Fruit fly (Drosophila melanogaster): Measurements from ENCODE around the gene CG42594.
A peak's percentile ranks its signal among the peaks of the same experiment; 100 is the strongest.

Gene CG42594

DNA sequence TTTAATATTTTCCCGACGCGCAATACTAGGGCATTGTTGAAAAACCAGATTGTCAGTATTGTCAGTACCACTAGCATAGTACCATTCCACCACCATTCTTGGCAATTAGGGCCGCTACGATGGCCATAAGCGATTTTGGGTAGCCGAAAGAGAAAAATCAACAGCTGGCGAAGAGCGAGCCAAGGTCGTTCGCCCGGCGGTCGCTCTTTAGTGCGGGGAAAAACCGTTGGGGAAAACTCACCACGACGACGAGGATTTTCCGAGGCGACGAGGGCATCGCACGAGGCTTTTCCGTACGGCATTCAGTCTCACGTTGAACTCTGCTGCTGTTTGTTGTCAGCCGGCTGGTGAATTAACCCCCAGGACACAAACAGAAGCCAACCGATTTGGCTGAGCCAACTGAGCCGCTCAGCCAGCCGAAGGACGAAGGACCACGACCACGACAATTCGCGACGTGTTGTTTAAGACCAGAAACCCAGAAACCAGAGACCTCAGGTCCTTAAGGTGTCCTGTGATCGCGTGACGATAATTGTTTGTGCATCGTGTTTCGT, at the start of gene CG42594:
CG42594 (plus strand) TSS at position 286 of the 551 bp plus-strand sequence.
- no peak for TF ChIP-seq Sin3A (optimal IDR thresholded peaks at IDR 0.05)
- no peak for TF ChIP-seq h (optimal IDR thresholded peaks at IDR 0.05)
- TF ChIP-seq psq (optimal IDR thresholded peaks at IDR 0.05), result no peak
- no peak for TF ChIP-seq insv (optimal IDR thresholded peaks at IDR 0.05)
- TF ChIP-seq Myc (optimal IDR thresholded peaks at IDR 0.05), result no peak
- TF ChIP-seq ttk (optimal IDR thresholded peaks at IDR 0.05), result no peak

DNA sequence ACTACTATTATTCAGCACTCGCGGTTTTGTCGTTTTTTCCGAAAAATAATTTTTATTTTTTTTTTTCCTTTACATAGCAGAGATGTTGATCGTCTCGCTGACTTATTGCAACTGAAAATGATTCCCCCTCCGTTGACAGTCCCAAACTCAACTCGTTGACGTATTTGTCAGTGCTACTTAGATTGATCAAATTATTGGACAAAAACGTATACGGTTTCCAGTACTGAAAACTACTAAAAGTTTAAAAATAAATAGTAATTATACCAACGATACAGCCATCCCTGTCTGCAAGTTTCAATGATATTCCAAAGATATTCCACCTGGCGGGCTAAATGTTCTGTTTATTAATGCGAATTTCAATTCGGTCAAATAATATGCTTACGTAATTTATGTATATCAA, 35.9 kb upstream of the CG42594 start, which contains the start of gene CG2861:
CG2861 (minus strand) TSS at position 101 of the 400 bp plus-strand sequence.
- no peak for TF ChIP-seq psq (optimal IDR thresholded peaks at IDR 0.05)

DNA sequence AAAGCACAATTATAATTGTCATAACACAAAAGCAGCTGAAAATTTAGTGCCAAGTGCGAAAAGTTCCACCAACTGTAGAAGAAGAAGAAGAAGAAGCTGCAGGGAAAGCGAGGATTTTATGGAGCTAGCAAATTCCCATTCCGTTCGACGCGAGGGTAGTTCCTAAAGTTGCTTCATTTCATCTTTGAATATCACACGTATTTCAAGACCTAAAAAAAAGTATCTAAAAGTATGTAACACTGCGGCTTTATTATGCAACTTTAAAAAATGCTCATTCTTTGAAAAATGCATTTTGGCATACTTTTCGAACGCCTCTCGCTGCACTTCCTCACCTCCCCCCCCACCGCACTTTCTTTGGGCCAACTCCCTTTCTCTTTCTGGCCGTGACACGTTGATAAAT, 32.8 kb upstream of the CG42594 start:
- no peak for TF ChIP-seq ttk (optimal IDR thresholded peaks at IDR 0.05)
- TF ChIP-seq insv (optimal IDR thresholded peaks at IDR 0.05), result no peak
- no peak for TF ChIP-seq psq (optimal IDR thresholded peaks at IDR 0.05)
- TF ChIP-seq Myc (optimal IDR thresholded peaks at IDR 0.05), result no peak

DNA sequence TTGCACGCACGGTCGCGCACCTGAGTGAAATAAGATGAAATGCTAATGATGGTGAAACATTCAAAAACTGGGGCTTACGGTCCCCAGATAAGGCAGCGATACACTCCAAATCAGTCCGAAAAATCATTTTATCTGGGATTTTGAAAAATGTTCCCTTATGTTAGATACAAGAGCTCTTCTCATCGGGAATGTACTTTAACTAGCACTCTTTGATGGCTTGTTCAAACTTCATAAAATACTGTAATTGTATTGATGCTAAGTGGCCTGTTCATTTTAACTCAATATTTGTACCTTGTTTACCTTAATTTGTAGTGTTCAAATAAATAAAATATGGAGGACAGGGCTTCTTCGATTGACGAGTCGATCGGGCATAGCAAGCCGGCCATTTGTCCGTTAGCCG, 15.0 kb upstream of the CG42594 start, which contains the start of gene CG12682:
CG12682 (plus strand) TSS at position 301 of the 400 bp plus-strand sequence.
- TF ChIP-seq h (optimal IDR thresholded peaks at IDR 0.05) (no peak), Sin3A (optimal IDR thresholded peaks at IDR 0.05) (no peak), insv (optimal IDR thresholded peaks at IDR 0.05) (no peak), ttk (optimal IDR thresholded peaks at IDR 0.05) (no peak), psq (optimal IDR thresholded peaks at IDR 0.05) (no peak), Myc (optimal IDR thresholded peaks at IDR 0.05) (no peak)

DNA sequence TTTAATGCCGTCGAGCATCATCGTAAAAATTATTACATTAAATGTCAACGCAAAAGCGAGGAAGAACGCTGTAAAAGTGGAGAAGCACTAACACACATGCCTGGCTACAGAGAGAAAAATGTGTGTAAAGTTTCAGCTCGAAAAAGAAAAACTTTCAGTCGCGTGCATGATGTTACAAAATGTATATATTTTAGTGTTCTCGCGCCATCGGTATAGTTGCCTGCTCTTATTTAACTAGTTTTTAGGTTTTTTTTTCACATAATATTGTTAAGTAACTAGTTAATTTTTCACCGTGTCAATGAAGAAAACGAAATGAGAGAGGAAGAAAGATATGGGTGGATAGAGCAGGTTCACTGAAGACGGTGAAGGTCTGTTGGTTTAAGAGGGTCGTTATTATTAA, 8.7 kb downstream of the CG42594 start:
- TF ChIP-seq Sin3A (optimal IDR thresholded peaks at IDR 0.05) (no peak), Myc (optimal IDR thresholded peaks at IDR 0.05) (no peak), h (optimal IDR thresholded peaks at IDR 0.05) (no peak), insv (optimal IDR thresholded peaks at IDR 0.05) (no peak), psq (optimal IDR thresholded peaks at IDR 0.05) (no peak), ttk (optimal IDR thresholded peaks at IDR 0.05) (no peak)

DNA sequence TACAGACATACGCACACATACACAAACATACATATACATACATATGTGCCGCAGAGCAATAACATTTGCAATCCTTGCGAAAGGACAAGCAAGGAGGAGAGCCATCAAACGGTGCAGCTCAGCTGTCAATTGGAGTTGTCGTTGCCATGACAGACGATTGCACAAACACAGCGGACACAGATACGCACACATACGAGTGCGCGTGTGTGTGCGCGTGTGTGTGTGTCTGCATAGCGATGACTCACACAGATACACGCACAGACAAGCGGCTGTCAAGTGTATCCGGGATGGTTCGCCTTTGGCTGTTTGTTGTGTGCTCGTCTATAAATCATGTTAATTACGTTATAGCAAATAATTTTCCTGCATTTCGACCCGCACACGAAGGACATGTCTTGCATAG, 19.6 kb downstream of the CG42594 start:
- no peak for TF ChIP-seq insv (optimal IDR thresholded peaks at IDR 0.05)
- TF ChIP-seq ttk (optimal IDR thresholded peaks at IDR 0.05), result no peak
- TF ChIP-seq Myc (optimal IDR thresholded peaks at IDR 0.05), result no peak
- TF ChIP-seq Sin3A (optimal IDR thresholded peaks at IDR 0.05), result no peak
- no peak for TF ChIP-seq h (optimal IDR thresholded peaks at IDR 0.05)
- TF ChIP-seq psq (optimal IDR thresholded peaks at IDR 0.05), result no peak

DNA sequence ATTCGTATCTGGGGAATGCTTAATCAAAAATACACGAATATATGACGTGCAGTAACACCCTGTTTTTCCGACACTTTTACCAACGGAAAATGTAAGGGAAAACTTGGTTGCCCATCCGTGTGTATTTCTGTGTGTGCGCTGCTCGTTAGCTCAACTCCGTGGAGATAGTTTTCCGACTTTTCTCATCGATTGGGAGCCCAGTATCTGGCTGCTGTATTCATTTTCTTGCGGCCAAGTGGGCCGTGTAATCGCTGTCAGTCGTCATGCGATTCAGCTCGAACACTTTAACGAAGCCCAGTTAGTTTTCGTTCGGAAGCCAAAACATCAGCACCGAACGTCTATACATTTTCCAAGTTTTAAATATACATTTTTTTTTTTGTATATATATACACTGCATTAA, 34.7 kb downstream of the CG42594 start, which contains the start of gene boil:
boil (plus strand) TSS at position 301 of the 400 bp plus-strand sequence.
- TF ChIP-seq h (optimal IDR thresholded peaks at IDR 0.05), result no peak
- TF ChIP-seq insv (optimal IDR thresholded peaks at IDR 0.05), result no peak
- TF ChIP-seq ttk (optimal IDR thresholded peaks at IDR 0.05), result no peak
- TF ChIP-seq Sin3A (optimal IDR thresholded peaks at IDR 0.05), result no peak
- TF ChIP-seq Myc (optimal IDR thresholded peaks at IDR 0.05), result no peak
- no peak for TF ChIP-seq psq (optimal IDR thresholded peaks at IDR 0.05)

DNA sequence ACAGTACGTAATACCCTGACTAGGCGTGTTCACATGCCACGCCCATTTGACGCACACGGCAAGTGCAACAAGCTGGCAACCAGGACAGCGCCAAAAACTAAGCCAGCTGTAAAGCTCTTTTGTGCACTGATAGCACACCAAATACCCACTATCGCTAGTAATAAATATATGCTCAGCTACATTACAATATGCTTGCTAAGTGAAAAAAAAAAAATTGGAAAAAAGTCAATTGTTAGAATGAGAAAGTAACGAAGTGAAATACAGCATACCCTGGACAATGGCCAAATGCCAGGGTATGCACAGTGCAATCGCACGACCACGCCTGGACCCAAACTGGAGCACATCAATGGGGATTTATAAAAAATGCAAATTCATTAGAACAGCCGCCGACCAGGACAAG, 45.2 kb downstream of the CG42594 start:
- no peak for TF ChIP-seq psq (optimal IDR thresholded peaks at IDR 0.05)
- no peak for TF ChIP-seq Myc (optimal IDR thresholded peaks at IDR 0.05)
- no peak for TF ChIP-seq insv (optimal IDR thresholded peaks at IDR 0.05)
- TF ChIP-seq ttk (optimal IDR thresholded peaks at IDR 0.05), result no peak
- TF ChIP-seq h (optimal IDR thresholded peaks at IDR 0.05), result no peak
- TF ChIP-seq Sin3A (optimal IDR thresholded peaks at IDR 0.05), result no peak

DNA sequence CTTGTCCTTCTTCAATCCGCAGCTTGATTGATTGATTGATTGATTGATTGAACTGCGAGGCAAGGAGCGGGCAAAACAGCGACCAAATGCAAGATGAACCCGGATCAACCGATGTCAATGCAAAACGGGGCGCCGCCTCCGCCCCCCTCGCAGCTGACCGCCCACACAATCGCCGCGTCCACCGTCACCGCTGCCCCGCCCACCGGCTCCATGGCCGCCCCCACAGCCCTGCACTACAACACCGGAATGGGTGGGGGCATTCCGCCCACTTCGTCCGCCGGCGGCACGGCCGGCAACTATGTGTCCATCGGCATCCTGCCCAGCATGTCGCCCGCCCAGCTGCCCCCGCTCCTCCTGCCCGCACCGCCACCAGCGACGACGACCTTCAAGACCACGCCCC, 54.0 kb downstream of the CG42594 start:
- no peak for TF ChIP-seq Myc (optimal IDR thresholded peaks at IDR 0.05)

DNA sequence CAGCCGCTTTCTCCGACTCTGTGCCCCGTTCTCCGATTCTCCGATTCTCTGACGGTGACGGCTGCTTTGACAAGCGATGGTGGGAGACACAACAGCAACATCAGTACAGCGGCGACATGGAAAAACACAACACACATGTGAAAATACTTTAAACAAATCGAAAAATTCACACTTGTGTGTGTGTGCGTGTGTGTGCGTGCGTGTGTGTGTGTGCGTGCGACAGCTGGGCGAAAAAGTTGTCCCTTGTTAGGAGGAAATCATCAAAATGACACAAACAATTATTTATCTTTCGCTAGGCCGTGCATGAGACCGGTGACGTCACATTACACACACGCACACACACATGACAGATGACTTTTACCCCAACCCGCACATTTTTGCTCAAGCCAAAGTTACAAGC, 56.3 kb downstream of the CG42594 start:
- no peak for TF ChIP-seq ttk (optimal IDR thresholded peaks at IDR 0.05)
- no peak for TF ChIP-seq insv (optimal IDR thresholded peaks at IDR 0.05)
- no peak for TF ChIP-seq psq (optimal IDR thresholded peaks at IDR 0.05)
- TF ChIP-seq h (optimal IDR thresholded peaks at IDR 0.05), result no peak
- no peak for TF ChIP-seq Sin3A (optimal IDR thresholded peaks at IDR 0.05)

DNA sequence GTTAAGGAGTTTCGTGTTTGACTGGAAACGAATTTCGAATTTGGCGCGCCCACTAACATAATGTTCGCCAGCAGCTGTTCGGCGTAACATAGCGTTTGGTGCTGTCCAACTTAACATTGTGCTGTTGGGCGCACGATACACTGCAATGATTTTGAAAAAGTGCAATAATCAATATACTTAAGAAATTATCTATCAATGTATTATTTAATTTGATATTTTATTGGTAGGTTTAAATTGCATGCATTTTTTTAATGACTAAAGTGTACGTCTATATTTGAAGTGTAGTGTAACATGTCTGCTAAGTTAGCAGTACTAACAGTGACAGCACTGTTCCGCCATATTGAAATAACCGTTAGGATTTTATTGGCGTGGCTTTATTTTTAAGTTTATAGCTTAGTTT, 65.9 kb downstream of the CG42594 start, which contains the start of gene CG6927:
CG6927 (plus strand) TSS at position 328 of the 400 bp plus-strand sequence.
- TF ChIP-seq Myc (optimal IDR thresholded peaks at IDR 0.05) (no peak), insv (optimal IDR thresholded peaks at IDR 0.05) (no peak), h (optimal IDR thresholded peaks at IDR 0.05) (no peak), ttk (optimal IDR thresholded peaks at IDR 0.05) (no peak), Sin3A (optimal IDR thresholded peaks at IDR 0.05) (no peak)

DNA sequence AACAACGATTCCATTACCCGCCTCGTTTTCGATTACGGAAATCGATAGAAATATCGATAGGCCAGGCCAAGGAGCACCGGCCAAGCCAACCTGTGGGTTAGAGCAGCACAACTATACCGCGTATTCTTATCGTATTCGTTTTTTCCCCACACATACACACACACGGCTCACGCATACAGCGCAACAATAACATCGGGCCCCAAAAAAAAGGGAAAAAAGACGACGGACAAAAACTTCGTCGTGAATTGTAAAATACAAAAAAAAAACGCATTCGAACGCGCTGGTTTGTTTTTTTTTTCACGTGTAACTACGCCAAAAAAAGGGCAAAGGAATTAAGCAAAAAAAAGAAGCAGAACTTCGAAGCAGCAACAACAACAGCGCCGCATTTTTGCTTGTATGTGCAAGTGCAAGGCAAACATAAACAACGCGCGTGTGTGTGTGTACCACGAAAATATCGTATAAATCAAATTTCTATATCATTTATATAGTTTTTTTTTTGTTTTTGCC, 68.3 kb downstream of the CG42594 start, which contains the start of gene CG32772:
CG32772 (plus strand) TSS at position 177 of the 507 bp plus-strand sequence.
- peak; percentile 1 for TF ChIP-seq psq (optimal IDR thresholded peaks at IDR 0.05)
- no peak for TF ChIP-seq Sin3A (optimal IDR thresholded peaks at IDR 0.05)
- TF ChIP-seq h (optimal IDR thresholded peaks at IDR 0.05), result no peak
- no peak for TF ChIP-seq insv (optimal IDR thresholded peaks at IDR 0.05)
- TF ChIP-seq Myc (optimal IDR thresholded peaks at IDR 0.05), result no peak
